Worm (Caenorhabditis elegans) whole organism, L2 larva: ENCODE results near the gene gcc-2.

Experiments
- C34F6.9 ChIP-seq: fragments of 150-350 bp; optimal IDR thresholded peaks from 2 replicates; lab custom pipeline; 2014; ENCODE audit warnings: missing biosample characterization, missing genetic modification characterization
- F13H6.1 ChIP-seq: sonication (generic microtip); optimal IDR thresholded peaks from 2 replicates; lab custom pipeline; 2016; ENCODE audit warnings: missing genetic modification characterization, missing compliant biosample characterization
- R02D3.7 ChIP-seq: fragments of 150-350 bp; optimal IDR thresholded peaks from 2 replicates; lab custom pipeline; 2014; ENCODE audit warnings: missing biosample characterization, missing genetic modification characterization
- Y55F3AM.14 ChIP-seq: fragments of 200-800 bp; sonication (Bioruptor generic); optimal IDR thresholded peaks from 2 replicates; lab custom pipeline; 2018; ENCODE audit warnings: mild to moderate bottlenecking, missing genetic modification characterization, missing compliant biosample characterization
- ZK546.5 ChIP-seq: sonication (generic microtip); optimal IDR thresholded peaks from 2 replicates; lab custom pipeline; 2017; ENCODE audit warnings: missing biosample characterization, missing genetic modification characterization
- aly-2 ChIP-seq: fragments of 150-350 bp; optimal IDR thresholded peaks from 2 replicates; lab custom pipeline; 2014; ENCODE audit warnings: missing biosample characterization, missing genetic modification characterization
- blmp-1 ChIP-seq: sonication (generic microtip); optimal IDR thresholded peaks from 2 replicates; lab custom pipeline; 2017; ENCODE audit warnings: missing genetic modification characterization, mild to moderate bottlenecking, missing compliant biosample characterization, antibody characterized with exemption, moderate library complexity; ENCODE audit not compliant: insufficient read depth
- ceh-16 ChIP-seq: fragments of 150-350 bp; optimal IDR thresholded peaks from 2 replicates; lab custom pipeline; 2014; ENCODE audit warnings: missing biosample characterization, missing genetic modification characterization
- ceh-82 ChIP-seq: fragments of 150-350 bp; optimal IDR thresholded peaks from 2 replicates; lab custom pipeline; 2014; ENCODE audit warnings: missing biosample characterization, missing genetic modification characterization
- crh-2 ChIP-seq: sonication (generic microtip); optimal IDR thresholded peaks from 2 replicates; lab custom pipeline; 2017; ENCODE audit warnings: missing biosample characterization, missing genetic modification characterization
- dmd-4 ChIP-seq: sonication (generic microtip); optimal IDR thresholded peaks from 2 replicates; lab custom pipeline; 2017; ENCODE audit warnings: missing biosample characterization, missing genetic modification characterization
- elt-1 ChIP-seq: fragments of 150-350 bp; optimal IDR thresholded peaks from 2 replicates; lab custom pipeline; 2014; ENCODE audit warnings: missing biosample characterization, missing genetic modification characterization
- fos-1 ChIP-seq: fragments of 150-350 bp; optimal IDR thresholded peaks from 2 replicates; lab custom pipeline; 2014; ENCODE audit warnings: missing biosample characterization, missing genetic modification characterization
- gmeb-1 ChIP-seq: fragments of 150-350 bp; optimal IDR thresholded peaks from 2 replicates; lab custom pipeline; 2014; ENCODE audit warnings: missing biosample characterization, missing genetic modification characterization
- lin-11 ChIP-seq: fragments of 150-350 bp; sonication (generic microtip); optimal IDR thresholded peaks from 2 replicates; lab custom pipeline; 2014; ENCODE audit warnings: missing biosample characterization, missing genetic modification characterization, inconsistent platforms, mixed read lengths
- lin-13 ChIP-seq: fragments of 150-350 bp; optimal IDR thresholded peaks from 2 replicates; lab custom pipeline; 2014; ENCODE audit warnings: missing biosample characterization, missing genetic modification reagents, missing genetic modification characterization
- lin-39 ChIP-seq: fragments of 150-350 bp; optimal IDR thresholded peaks from 2 replicates; lab custom pipeline; 2014; ENCODE audit warnings: missing biosample characterization, missing genetic modification reagents, missing genetic modification characterization
- lsy-2 ChIP-seq, 2 experiments: fragments of 150-350 bp in 1 of 2; sonication (generic microtip) in 1 of 2; optimal IDR thresholded peaks; 2 replicates each; lab custom pipeline; 2014 to 2017; ENCODE audit warnings: missing biosample characterization in 2 of 2, missing genetic modification characterization in 2 of 2
- mdl-1 ChIP-seq, 2 experiments: fragments of 150-350 bp in 1 of 2; sonication (generic microtip) in 1 of 2; optimal IDR thresholded peaks; 2 replicates each; lab custom pipeline; 2017; ENCODE audit warnings: missing biosample characterization in 2 of 2, missing genetic modification characterization in 2 of 2
- nhr-10 ChIP-seq: sonication (generic microtip); optimal IDR thresholded peaks from 2 replicates; lab custom pipeline; 2017; ENCODE audit warnings: missing biosample characterization, missing genetic modification characterization
- nhr-12 ChIP-seq: fragments of 150-350 bp; optimal IDR thresholded peaks from 2 replicates; lab custom pipeline; 2014; ENCODE audit warnings: missing biosample characterization, missing genetic modification characterization
- nhr-129 ChIP-seq: fragments of 150-350 bp; optimal IDR thresholded peaks from 2 replicates; lab custom pipeline; 2014; ENCODE audit warnings: missing biosample characterization, missing genetic modification characterization
- nhr-21 ChIP-seq: fragments of 150-350 bp; optimal IDR thresholded peaks from 2 replicates; lab custom pipeline; 2014; ENCODE audit warnings: missing biosample characterization, missing genetic modification characterization
- nhr-23 ChIP-seq: fragments of 150-350 bp; optimal IDR thresholded peaks from 2 replicates; lab custom pipeline; 2014; ENCODE audit warnings: missing biosample characterization, missing genetic modification reagents, missing genetic modification characterization
- nhr-25 ChIP-seq: fragments of 150-350 bp; sonication (generic microtip); optimal IDR thresholded peaks from 3 replicates; lab custom pipeline; 2014; ENCODE audit warnings: missing biosample characterization, missing genetic modification characterization
- nhr-6 ChIP-seq: fragments of 150-350 bp; optimal IDR thresholded peaks from 2 replicates; lab custom pipeline; 2014; ENCODE audit warnings: missing biosample characterization, missing genetic modification characterization
- nhr-77 ChIP-seq: fragments of 150-350 bp; optimal IDR thresholded peaks from 2 replicates; lab custom pipeline; 2014; ENCODE audit warnings: missing biosample characterization, missing genetic modification characterization
- sem-4 ChIP-seq: fragments of 150-350 bp; optimal IDR thresholded peaks from 2 replicates; lab custom pipeline; 2014; ENCODE audit warnings: missing biosample characterization, missing genetic modification reagents, missing genetic modification characterization
- sma-3 ChIP-seq: sonication (generic microtip); optimal IDR thresholded peaks from 2 replicates; lab custom pipeline; 2016; ENCODE audit warnings: missing genetic modification reagents, missing genetic modification characterization, missing compliant biosample characterization
- sma-9 ChIP-seq, 2 experiments: fragments of 150-350 bp in 1 of 2; sonication (generic microtip) in 1 of 2; optimal IDR thresholded peaks; 2 replicates each; lab custom pipeline; 2014 to 2016; ENCODE audit warnings: missing genetic modification characterization in 2 of 2, mild to moderate bottlenecking in 1 of 2, missing biosample characterization in 1 of 2, missing compliant biosample characterization in 1 of 2, missing genetic modification reagents in 1 of 2, moderate library complexity in 1 of 2
- unc-39 ChIP-seq: fragments of 150-350 bp; optimal IDR thresholded peaks from 2 replicates; lab custom pipeline; 2014; ENCODE audit warnings: missing biosample characterization, missing genetic modification characterization
- unc-55 ChIP-seq: fragments of 150-350 bp; sonication (generic microtip); optimal IDR thresholded peaks from 3 replicates; lab custom pipeline; 2014; ENCODE audit warnings: missing biosample characterization, missing genetic modification reagents, missing genetic modification characterization
- unc-62 ChIP-seq: fragments of 150-350 bp; optimal IDR thresholded peaks from 2 replicates; lab custom pipeline; 2014; ENCODE audit warnings: missing biosample characterization, missing genetic modification reagents, missing genetic modification characterization
- ztf-1 ChIP-seq: fragments of 200-800 bp; sonication (Bioruptor generic); conservative IDR thresholded peaks from 2 replicates; pipeline ENCODE4 v1.3.6; 2022; ENCODE audit warnings: missing genetic modification characterization, missing compliant biosample characterization
- ztf-4 ChIP-seq: fragments of 150-350 bp; optimal IDR thresholded peaks from 2 replicates; lab custom pipeline; 2014; ENCODE audit warnings: missing biosample characterization, missing genetic modification characterization

gcc-2 gene

DNA sequence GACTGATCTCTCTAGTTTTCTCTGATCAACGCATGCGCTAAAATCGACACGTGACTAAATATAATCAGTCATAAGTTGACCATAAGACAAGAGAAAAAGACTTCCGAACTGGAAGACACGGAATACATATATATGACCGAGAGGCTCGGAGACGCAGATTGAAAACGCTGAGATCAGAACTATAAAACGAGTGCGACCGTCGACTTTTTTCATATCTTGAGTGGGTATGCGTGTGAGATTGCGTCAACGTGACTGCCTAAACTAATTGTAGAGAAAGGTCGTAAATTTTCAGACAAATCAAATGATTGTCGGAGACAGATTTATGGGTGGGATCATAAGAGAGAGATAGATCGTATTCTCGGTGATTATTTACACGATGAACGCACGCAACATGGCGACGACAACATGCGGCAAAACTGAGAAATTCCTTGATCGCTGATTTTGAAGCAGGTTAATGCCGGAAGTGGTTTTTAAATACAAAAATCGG lies 45.7 kb upstream of the gcc-2 start (continued):
- TF ChIP-seq ceh-82 (tag; lab: Kevin White, UChicago), result no peak
- TF ChIP-seq elt-1 (tag; lab: Kevin White, UChicago), result no peak
- TF ChIP-seq ZK546.5 (tag; lab: Kevin White, UChicago), result no peak
- no peak for TF ChIP-seq unc-55
- TF ChIP-seq C34F6.9, result no peak
- no peak for TF ChIP-seq lin-13 (GFP tag; lab: Kevin White, UChicago)

DNA sequence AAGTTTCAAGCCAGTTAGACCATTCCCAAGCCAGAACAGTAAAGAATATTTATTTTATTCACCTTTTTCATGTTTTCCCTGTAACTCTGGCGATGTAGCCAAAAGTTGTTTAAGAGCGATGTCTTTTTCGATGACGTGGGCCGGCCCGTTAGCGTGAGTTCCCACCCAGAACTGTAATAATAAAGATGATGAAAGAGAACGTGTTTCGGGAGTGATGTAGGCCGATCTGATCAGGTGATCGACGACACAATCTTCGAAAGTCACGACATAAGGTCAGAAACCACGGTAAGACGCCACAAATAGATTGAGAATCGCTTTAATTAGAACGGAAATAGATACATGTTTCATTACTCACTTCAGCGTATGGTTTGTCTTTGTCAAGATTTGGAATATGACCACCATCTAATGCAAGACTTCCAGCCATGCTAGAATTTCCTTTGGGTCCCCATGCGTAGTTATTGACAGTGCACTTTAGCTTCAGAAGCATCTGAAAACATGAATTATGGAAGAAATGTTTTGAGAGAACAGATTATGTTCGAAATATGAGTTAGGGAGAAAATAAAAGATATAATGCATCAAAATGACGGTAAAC lies 45.1 kb upstream of the gcc-2 start, which contains the start of gene ZK632.4:
Gene ZK632.4 (minus strand): TSS at position 487 of the 592 bp plus-strand sequence.
- TF ChIP-seq unc-55, result no peak
- no peak for TF ChIP-seq unc-39 (tag; lab: Kevin White, UChicago)
- no peak for TF ChIP-seq lin-11 (tag; lab: Kevin White, UChicago)
- no peak for TF ChIP-seq fos-1
- TF ChIP-seq F13H6.1, result no peak
- TF ChIP-seq nhr-12, result no peak
- TF ChIP-seq nhr-21 (tag; lab: Kevin White, UChicago), result no peak
- TF ChIP-seq nhr-129 (tag; lab: Kevin White, UChicago), result peak; percentile 10
- TF ChIP-seq ceh-16, result no peak
- TF ChIP-seq dmd-4, result no peak
- TF ChIP-seq nhr-10 (tag; lab: Kevin White, UChicago), result no peak
- peak; percentile 28 for TF ChIP-seq nhr-25 (tag; lab: Kevin White, UChicago)
- no peak for TF ChIP-seq sma-3 (GFP tag; lab: Kevin White, UChicago)
- TF ChIP-seq unc-62 (GFP tag; lab: Kevin White, UChicago), result no peak
- no peak for TF ChIP-seq mdl-1 (tag; optimal IDR thresholded peaks at IDR 0.05; lab: Kevin White, UChicago)
- no peak for TF ChIP-seq sem-4
- no peak for TF ChIP-seq Y55F3AM.14 (GFP tag; lab: Kevin White, UChicago)
- no peak for TF ChIP-seq nhr-77
- TF ChIP-seq sma-9 (GFP tag; optimal IDR thresholded peaks at IDR 0.05; lab: Kevin White, UChicago), result peak; percentile 56
- no peak for TF ChIP-seq sma-9 (tag; optimal IDR thresholded peaks at IDR 0.05; lab: Kevin White, UChicago)
- no peak for TF ChIP-seq ztf-1 (GFP tag; lab: Robert Waterston, UW)
- TF ChIP-seq lsy-2 (tag; optimal IDR thresholded peaks at IDR 0.05; lab: Kevin White, UChicago), result no peak

DNA sequence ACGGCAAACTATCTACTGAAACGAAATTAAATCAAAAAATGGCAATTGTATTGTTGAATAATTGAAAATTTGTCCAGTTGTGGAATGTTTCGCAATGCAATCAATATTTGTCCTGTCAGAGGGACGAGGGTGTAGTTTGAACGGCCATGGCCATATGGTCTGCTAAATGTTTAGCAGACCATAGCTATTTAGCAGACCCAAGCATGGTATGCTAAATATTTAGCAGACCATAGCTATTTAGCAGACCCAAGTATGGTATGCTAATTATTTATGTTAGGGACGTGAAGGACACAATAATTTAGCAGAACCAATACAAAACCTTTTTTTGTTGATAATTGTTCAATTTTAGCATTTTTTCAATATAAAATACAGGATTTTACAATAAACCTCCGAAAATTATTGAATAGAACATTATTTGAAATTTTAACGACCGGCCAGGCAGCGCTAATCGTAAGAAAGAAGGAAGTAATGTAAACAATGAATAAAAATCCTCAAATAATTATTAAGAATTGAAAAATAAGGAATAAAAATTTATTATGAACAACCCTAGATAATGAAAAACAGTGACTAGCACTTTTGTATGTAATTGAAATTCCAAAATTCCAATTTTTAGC lies 43.2 kb upstream of the gcc-2 start, which contains the start of gene riok-3:
Gene riok-3 (minus strand): TSS at position 15 of the 614 bp plus-strand sequence.
- TF ChIP-seq nhr-129 (tag; lab: Kevin White, UChicago) (peak; percentile 96), lsy-2 (tag; optimal IDR thresholded peaks at IDR 0.05; lab: Kevin White, UChicago) (peak in 1 of 2 experiments; percentile 19), unc-39 (tag; lab: Kevin White, UChicago) (no peak), nhr-21 (tag; lab: Kevin White, UChicago) (peak; percentile 26), unc-55 (no peak), sma-3 (GFP tag; lab: Kevin White, UChicago) (peak; percentile 42), ztf-4 (tag; lab: Kevin White, UChicago) (peak; percentile 46), crh-2 (tag; lab: Kevin White, UChicago) (no peak), gmeb-1 (tag; lab: Kevin White, UChicago) (peak; percentile 19), lin-13 (GFP tag; lab: Kevin White, UChicago) (peak; percentile 37)

DNA sequence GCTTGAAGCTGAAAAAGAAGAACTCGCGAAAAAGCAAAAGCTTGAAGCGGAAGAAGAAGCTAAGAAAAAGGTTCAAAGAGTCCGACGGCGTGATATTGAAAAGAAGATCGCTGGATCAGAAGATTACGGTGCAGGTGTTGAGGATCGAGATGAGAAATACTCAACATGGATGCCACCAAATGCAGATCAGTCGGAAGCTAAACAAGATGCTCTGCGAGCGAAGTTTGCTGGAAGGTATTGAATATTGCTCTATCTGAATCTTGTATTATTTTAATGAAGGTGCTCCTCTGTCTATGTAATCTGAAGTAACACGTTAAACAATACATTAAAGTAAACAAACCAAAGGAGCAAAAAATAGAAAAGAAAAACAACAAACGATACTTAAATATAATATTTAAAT lies 40.1 kb upstream of the gcc-2 start:
- TF ChIP-seq R02D3.7 (tag; lab: Kevin White, UChicago) (no peak), nhr-23 (no peak), aly-2 (tag; lab: Kevin White, UChicago) (no peak), unc-55 (no peak), blmp-1 (tag; lab: Kevin White, UChicago) (no peak), ztf-1 (GFP tag; lab: Robert Waterston, UW) (no peak), unc-62 (GFP tag; lab: Kevin White, UChicago) (no peak), nhr-6 (tag; lab: Kevin White, UChicago) (no peak), lin-39 (no peak), lin-13 (GFP tag; lab: Kevin White, UChicago) (no peak), sma-9 (GFP tag; optimal IDR thresholded peaks at IDR 0.05; lab: Kevin White, UChicago) (no peak), sma-9 (tag; optimal IDR thresholded peaks at IDR 0.05; lab: Kevin White, UChicago) (no peak)
- TF ChIP-seq, all 48 proteins: peak for 0
